Fruit fly (Drosophila melanogaster): ENCODE data around the gene Cftr.
A peak's percentile ranks its signal among the peaks of the same experiment; 100 is the strongest.

The Cftr gene

dm6 chr3R:24567427-24567771 is 23.7 kb upstream of the Cftr start:
- TF ChIP-seq CG14441 (GFP tag; IDR thresholded peaks at IDR 0.05) (peak; percentile 88), al (GFP tag; IDR thresholded peaks at IDR 0.05) (peak; percentile 78), CG1603 (tag; optimal IDR thresholded peaks at IDR 0.05) (peak; percentile 89), grau (tag; optimal IDR thresholded peaks at IDR 0.05) (peak; percentile 87), Fer1 (GFP tag; optimal IDR thresholded peaks at IDR 0.05) (peak; percentile 82), fru (optimal IDR thresholded peaks at IDR 0.05) (no peak), tup (GFP tag; optimal IDR thresholded peaks at IDR 0.05) (peak; percentile 69), CG7357 (GFP tag; IDR thresholded peaks at IDR 0.05) (peak; percentile 76), HLH54F (GFP tag; optimal IDR thresholded peaks at IDR 0.05) (peak; percentile 85), lola (GFP tag; optimal IDR thresholded peaks at IDR 0.05) (peak in 1 of 3 experiments; percentile 58), CG6683 (GFP tag; optimal IDR thresholded peaks at IDR 0.05) (peak; percentile 64), CG31365 (tag; optimal IDR thresholded peaks at IDR 0.05) (peak; percentile 61), CG1233 (GFP tag; optimal IDR thresholded peaks at IDR 0.05) (peak; percentile 82), CG15601 (tag; optimal IDR thresholded peaks at IDR 0.05) (peak; percentile 73), HHEX (GFP tag; optimal IDR thresholded peaks at IDR 0.05) (peak; percentile 90), CG7786 (GFP tag; optimal IDR thresholded peaks at IDR 0.05) (peak; percentile 84), Six4 (GFP tag; optimal IDR thresholded peaks at IDR 0.05) (peak; percentile 71), dati (GFP tag; IDR thresholded peaks at IDR 0.05) (peak; percentile 72; the same call in 1 of the 2 replicates), Max (GFP tag; optimal IDR thresholded peaks at IDR 0.05) (peak; percentile 66), CG30020 (tag; optimal IDR thresholded peaks at IDR 0.05) (peak; percentile 24), pnt (GFP tag; optimal IDR thresholded peaks at IDR 0.05) (peak; percentile 91), Usf (GFP tag; optimal IDR thresholded peaks at IDR 0.05) (peak; percentile 50), CG13296 (GFP tag; optimal IDR thresholded peaks at IDR 0.05) (peak; percentile 78), CG6175 (GFP tag; IDR thresholded peaks at IDR 0.05) (peak; percentile 73; the same call in 2 of the 3 replicates), CG10959 (GFP tag; IDR thresholded peaks at IDR 0.05) (peak; percentile 68), grn (GFP tag; optimal IDR thresholded peaks at IDR 0.05) (peak; percentile 40), B-H1 (GFP tag; IDR thresholded peaks at IDR 0.05) (peak; percentile 86), ato (GFP tag; IDR thresholded peaks at IDR 0.05; ENCODE audit: partially characterized antibody) (no peak), usp (GFP tag; optimal IDR thresholded peaks at IDR 0.05) (no peak), CG9797 (GFP tag; optimal IDR thresholded peaks at IDR 0.05) (no peak), slou (GFP tag; optimal IDR thresholded peaks at IDR 0.05) (peak; percentile 81), Xrp1 (GFP tag; IDR thresholded peaks at IDR 0.05) (peak; percentile 88), zfh1 (GFP tag; IDR thresholded peaks at IDR 0.05) (peak; percentile 92), tll (GFP tag; optimal IDR thresholded peaks at IDR 0.05) (no peak), CG9817 (tag; optimal IDR thresholded peaks at IDR 0.05) (peak; percentile 88), CG4707 (GFP tag; optimal IDR thresholded peaks at IDR 0.05) (peak; percentile 68), Jarid2 (GFP tag; optimal IDR thresholded peaks at IDR 0.05) (peak; percentile 59), CG12744 (GFP tag; optimal IDR thresholded peaks at IDR 0.05) (peak; percentile 80), CG18476 (GFP tag; optimal IDR thresholded peaks at IDR 0.05) (peak; percentile 67), Meics (GFP tag; optimal IDR thresholded peaks at IDR 0.05) (peak; percentile 90), Trl (optimal IDR thresholded peaks at IDR 0.05) (no peak), Trl (GFP tag; optimal IDR thresholded peaks at IDR 0.05) (peak; percentile 93), Fer2 (tag; optimal IDR thresholded peaks at IDR 0.05) (peak; percentile 73), CG14965 (GFP tag; optimal IDR thresholded peaks at IDR 0.05; ENCODE audit: borderline replicate concordance) (peak; percentile 73), dmrt99B (tag; optimal IDR thresholded peaks at IDR 0.05) (peak; percentile 90), Oli (tag; optimal IDR thresholded peaks at IDR 0.05) (peak; percentile 91), CG14667 (GFP tag; IDR thresholded peaks at IDR 0.05) (no peak; the same call in 1 of the 2 replicates), CG17361 (GFP tag; IDR thresholded peaks at IDR 0.05) (peak; percentile 81), slp2 (GFP tag; optimal IDR thresholded peaks at IDR 0.05) (peak; percentile 79), Atf6 (GFP tag; IDR thresholded peaks at IDR 0.05) (peak; percentile 90), CG3995 (GFP tag; optimal IDR thresholded peaks at IDR 0.05) (peak; percentile 45)
